Fruit fly (Drosophila melanogaster) whole organism, embryonic: ENCODE results near the gene CG18473.

Source experiments
- Abd-B ChIP-seq: fragments of 200-800 bp; sonication (Bioruptor generic); optimal IDR thresholded peaks from 2 replicates; lab custom pipeline; 2018; ENCODE audit warnings: missing biosample characterization, mild to moderate bottlenecking, missing genetic modification characterization, moderate library complexity
- Atf6 ChIP-seq: fragments of 200-800 bp; sonication (Bioruptor generic); IDR thresholded peaks from 2 replicates; pipeline ENCODE4 v1.3.6; 2022; ENCODE audit warnings: missing biosample characterization, missing genetic modification characterization
- BtbVII ChIP-seq: fragments of 200-800 bp; sonication (Bioruptor generic); optimal IDR thresholded peaks from 3 replicates; lab custom pipeline; 2017; ENCODE audit warnings: missing biosample characterization, mild to moderate bottlenecking, missing genetic modification characterization
- CG1024 ChIP-seq: fragments of 200-800 bp; sonication (Bioruptor generic); IDR thresholded peaks from 2 replicates; pipeline ENCODE4 v1.3.6; 2022; ENCODE audit warnings: missing biosample characterization, missing genetic modification characterization
- CG10462 ChIP-seq: fragments of 200-800 bp; sonication (Bioruptor generic); optimal IDR thresholded peaks from 2 replicates; lab custom pipeline; 2016; ENCODE audit warnings: missing biosample characterization, missing genetic modification characterization
- CG10543 ChIP-seq: fragments of 200-800 bp; sonication (Bioruptor generic); optimal IDR thresholded peaks from 3 replicates; lab custom pipeline; 2017; ENCODE audit warnings: missing biosample characterization, mild to moderate bottlenecking, missing genetic modification characterization, moderate library complexity
- CG15514 ChIP-seq: fragments of 200-800 bp; sonication (Bioruptor generic); optimal IDR thresholded peaks from 3 replicates; lab custom pipeline; 2017; ENCODE audit warnings: missing biosample characterization, missing genetic modification characterization, mild to moderate bottlenecking, moderate library complexity, missing genetic modification reagents
- CG17912 ChIP-seq: fragments of 200-800 bp; sonication (Bioruptor generic); optimal IDR thresholded peaks from 2 replicates; lab custom pipeline; 2018; ENCODE audit warnings: missing biosample characterization, mild to moderate bottlenecking, missing genetic modification characterization
- CG18262 ChIP-seq: fragments of 200-800 bp; optimal IDR thresholded peaks from 3 replicates; lab custom pipeline; 2019; ENCODE audit warnings: missing biosample characterization, mild to moderate bottlenecking, missing genetic modification characterization, moderate library complexity
- CG33213 ChIP-seq: fragments of 200-800 bp; sonication (Bioruptor generic); optimal IDR thresholded peaks from 3 replicates; lab custom pipeline; 2016; ENCODE audit warnings: missing biosample characterization, missing genetic modification characterization
- CG3726 ChIP-seq: fragments of 200-800 bp; sonication (Bioruptor generic); IDR thresholded peaks from 3 replicates; pipeline ENCODE4, ENCODE4 v1.3.6; 2022; ENCODE audit warnings: missing biosample characterization, missing genetic modification characterization
- CG4424 ChIP-seq: fragments of 200-800 bp; sonication (Bioruptor generic); optimal IDR thresholded peaks from 3 replicates; lab custom pipeline; 2016; ENCODE audit warnings: missing biosample characterization, missing genetic modification characterization
- CG6175 ChIP-seq: fragments of 200-800 bp; sonication (Bioruptor generic); IDR thresholded peaks from 3 replicates; pipeline ENCODE4 v1.3.6; 2022; ENCODE audit warnings: missing biosample characterization, missing genetic modification characterization
- CG7271 ChIP-seq: fragments of 200-800 bp; sonication (Bioruptor generic); optimal IDR thresholded peaks from 2 replicates; lab custom pipeline; 2018; ENCODE audit warnings: missing biosample characterization, mild to moderate bottlenecking, missing genetic modification characterization, moderate library complexity
- CG8089 ChIP-seq: fragments of 200-800 bp; sonication (Bioruptor generic); optimal IDR thresholded peaks from 3 replicates; lab custom pipeline; 2016; ENCODE audit warnings: missing biosample characterization, missing genetic modification characterization
- CG8388 ChIP-seq: fragments of 200-800 bp; sonication (Bioruptor generic); optimal IDR thresholded peaks from 2 replicates; lab custom pipeline; 2019; ENCODE audit warnings: missing biosample characterization, mild to moderate bottlenecking, missing genetic modification characterization, moderate library complexity
- CrebB ChIP-seq: fragments of 200-800 bp; sonication (Bioruptor generic); optimal IDR thresholded peaks from 3 replicates; lab custom pipeline; 2018; ENCODE audit warnings: missing biosample characterization, mild to moderate bottlenecking, missing genetic modification characterization
- Dfd ChIP-seq, 2 experiments: fragments of >200 bp; optimal IDR thresholded peaks; 2 replicates each; lab custom pipeline; 2017; ENCODE audit warnings: missing biosample characterization in 2 of 2, missing genetic modification characterization in 2 of 2
- Doc2 ChIP-seq: fragments of 200-800 bp; sonication (Bioruptor generic); IDR thresholded peaks from 2 replicates; pipeline ENCODE4 v1.3.6; 2022; ENCODE audit warnings: missing biosample characterization, missing genetic modification characterization
- Doc3 ChIP-seq: fragments of 200-800 bp; sonication (Bioruptor generic); IDR thresholded peaks from 3 replicates; pipeline ENCODE4 v1.3.6; 2022; ENCODE audit warnings: missing biosample characterization, missing genetic modification characterization; ENCODE audit not compliant: partially characterized antibody
- HLH4C ChIP-seq: fragments of 200-800 bp; sonication (Bioruptor generic); IDR thresholded peaks from 3 replicates; pipeline ENCODE4 v1.3.6; 2022; ENCODE audit warnings: missing biosample characterization, missing genetic modification characterization; ENCODE audit not compliant: partially characterized antibody
- Hmx ChIP-seq: fragments of 200-800 bp; sonication (Bioruptor generic); optimal IDR thresholded peaks from 2 replicates; lab custom pipeline; 2016; ENCODE audit warnings: missing biosample characterization, missing genetic modification characterization
- Mes4 ChIP-seq: fragments of 200-800 bp; sonication (Bioruptor generic); optimal IDR thresholded peaks from 2 replicates; lab custom pipeline; 2016; ENCODE audit warnings: missing biosample characterization, missing genetic modification characterization
- Mrtf ChIP-seq: fragments of 200-800 bp; sonication (Bioruptor generic); IDR thresholded peaks from 3 replicates; pipeline ENCODE4 v1.3.6; 2022; ENCODE audit warnings: missing biosample characterization, missing genetic modification characterization
- Nf-YA ChIP-seq: fragments of 200-800 bp; sonication (Bioruptor generic); IDR thresholded peaks from 2 replicates; pipeline ENCODE4 v1.3.6; 2022; ENCODE audit warnings: missing biosample characterization, missing genetic modification characterization
- Nf-YB ChIP-seq: fragments of 200-800 bp; sonication (Bioruptor generic); optimal IDR thresholded peaks from 3 replicates; lab custom pipeline; 2019; ENCODE audit warnings: missing biosample characterization, mild to moderate bottlenecking, missing genetic modification characterization, moderate library complexity
- Oli ChIP-seq: fragments of 200-800 bp; sonication (Bioruptor generic); optimal IDR thresholded peaks from 2 replicates; lab custom pipeline; 2018; ENCODE audit warnings: missing biosample characterization, mild to moderate bottlenecking, missing genetic modification characterization, moderate library complexity
- Pdp1 ChIP-seq, 2 experiments: fragments of 200-800 bp; sonication (Bioruptor generic); optimal IDR thresholded peaks; 3 replicates each; lab custom pipeline; 2016; ENCODE audit warnings: missing biosample characterization in 2 of 2, missing genetic modification characterization in 2 of 2, mild to moderate bottlenecking in 1 of 2, moderate library complexity in 1 of 2
- Sin3A ChIP-seq: fragments of >200 bp; optimal IDR thresholded peaks from 2 replicates; lab custom pipeline; 2018
- Ssrp ChIP-seq: fragments of 200-800 bp; sonication (Bioruptor generic); optimal IDR thresholded peaks from 2 replicates; lab custom pipeline; 2018; ENCODE audit warnings: missing biosample characterization, mild to moderate bottlenecking, missing genetic modification characterization, moderate library complexity
- Taf1 ChIP-seq: fragments of 200-800 bp; sonication (Bioruptor generic); IDR thresholded peaks from 2 replicates; pipeline ENCODE4 v1.3.6; 2022; ENCODE audit warnings: missing biosample characterization, missing genetic modification characterization
- ab ChIP-seq: fragments of 200-800 bp; sonication (Bioruptor generic); optimal IDR thresholded peaks from 2 replicates; lab custom pipeline; 2016; ENCODE audit warnings: missing biosample characterization, missing genetic modification characterization
- cg ChIP-seq: fragments of 200-800 bp; sonication (Bioruptor generic); optimal IDR thresholded peaks from 3 replicates; lab custom pipeline; 2019; ENCODE audit warnings: missing biosample characterization, mild to moderate bottlenecking, missing genetic modification characterization, moderate library complexity
- ci ChIP-seq: fragments of 200-800 bp; sonication (Bioruptor generic); IDR thresholded peaks from 3 replicates; pipeline ENCODE4 v1.3.6; 2022; ENCODE audit warnings: missing biosample characterization, missing genetic modification characterization
- crol ChIP-seq: fragments of 200-800 bp; sonication (Bioruptor generic); IDR thresholded peaks from 2 replicates; pipeline ENCODE4 v1.3.6; 2022; ENCODE audit warnings: missing biosample characterization, missing genetic modification characterization
- ewg ChIP-seq: fragments of 200-800 bp; sonication (Bioruptor generic); optimal IDR thresholded peaks from 3 replicates; lab custom pipeline; 2017; ENCODE audit warnings: mild to moderate bottlenecking, missing biosample characterization, missing genetic modification reagents, missing genetic modification characterization
- eyg ChIP-seq: fragments of 200-800 bp; sonication (Bioruptor generic); optimal IDR thresholded peaks from 3 replicates; lab custom pipeline; 2016; ENCODE audit warnings: missing biosample characterization, missing genetic modification characterization
- ftz-f1 ChIP-seq: fragments of 200-800 bp; sonication (Bioruptor generic); optimal IDR thresholded peaks from 2 replicates; lab custom pipeline; 2016; ENCODE audit warnings: missing biosample characterization, missing genetic modification characterization
- gcm ChIP-seq: fragments of 200-800 bp; sonication (Bioruptor generic); optimal IDR thresholded peaks from 2 replicates; lab custom pipeline; 2019; ENCODE audit warnings: missing biosample characterization, mild to moderate bottlenecking, missing genetic modification characterization, moderate library complexity
- jigr1 ChIP-seq: fragments of 200-800 bp; sonication (Bioruptor generic); IDR thresholded peaks from 3 replicates; pipeline ENCODE4 v1.3.6; 2022; ENCODE audit warnings: missing biosample characterization, missing genetic modification characterization
- kni ChIP-seq: fragments of 200-800 bp; sonication (Bioruptor generic); optimal IDR thresholded peaks from 3 replicates; lab custom pipeline; 2017; ENCODE audit warnings: mild to moderate bottlenecking, missing biosample characterization, missing genetic modification reagents, missing genetic modification characterization
- lilli ChIP-seq: fragments of 200-800 bp; sonication (Bioruptor generic); optimal IDR thresholded peaks from 3 replicates; lab custom pipeline; 2016; ENCODE audit warnings: missing biosample characterization, missing genetic modification characterization
- mirr ChIP-seq: fragments of 200-800 bp; sonication (Bioruptor generic); optimal IDR thresholded peaks from 3 replicates; lab custom pipeline; 2018; ENCODE audit warnings: missing biosample characterization, mild to moderate bottlenecking, missing genetic modification characterization
- odd ChIP-seq: fragments of 200-800 bp; sonication (Bioruptor generic); optimal IDR thresholded peaks from 2 replicates; lab custom pipeline; 2017; ENCODE audit warnings: missing biosample characterization, mild to moderate bottlenecking, missing genetic modification characterization
- pros ChIP-seq: fragments of 200-800 bp; sonication (Bioruptor generic); optimal IDR thresholded peaks from 3 replicates; lab custom pipeline; 2019; ENCODE audit warnings: missing biosample characterization, mild to moderate bottlenecking, missing genetic modification characterization, moderate library complexity
- sqz ChIP-seq: fragments of 200-800 bp; sonication (Bioruptor generic); optimal IDR thresholded peaks from 3 replicates; lab custom pipeline; 2018; ENCODE audit warnings: missing biosample characterization, mild to moderate bottlenecking, missing genetic modification characterization
- tio ChIP-seq: fragments of 200-800 bp; sonication (Bioruptor generic); optimal IDR thresholded peaks from 2 replicates; lab custom pipeline; 2017; ENCODE audit warnings: missing biosample characterization, missing genetic modification characterization, inconsistent platforms
- trem ChIP-seq: fragments of 200-800 bp; optimal IDR thresholded peaks from 3 replicates; lab custom pipeline; 2019; ENCODE audit warnings: missing biosample characterization, mild to moderate bottlenecking, missing genetic modification characterization, moderate library complexity
- wek ChIP-seq: fragments of 200-800 bp; sonication (Bioruptor generic); optimal IDR thresholded peaks from 3 replicates; lab custom pipeline; 2018; ENCODE audit warnings: missing biosample characterization, mild to moderate bottlenecking, missing genetic modification characterization, moderate library complexity

CG18473 gene

dm6 chr3R:9341189-9342012, 21.7 kb upstream of the CG18473 start:
- peak; percentile 56 for TF ChIP-seq kni
- no peak for TF ChIP-seq Dfd (GFP tag; optimal IDR thresholded peaks at IDR 0.05; lab: Kevin White, UChicago)
- TF ChIP-seq crol (GFP tag; lab: Robert Waterston, UW): peak; percentile 46; the same call in 1 of the 2 replicates
- peak; percentile 33 for TF ChIP-seq Mes4 (GFP tag; lab: Kevin White, UChicago)
- TF ChIP-seq ci (GFP tag; lab: Robert Waterston, UW): peak; percentile 68
- peak; percentile 66 for TF ChIP-seq Nf-YB (GFP tag; lab: Kevin White, UChicago)
- peak; percentile 86 for TF ChIP-seq BtbVII (GFP tag; lab: Kevin White, UChicago)
- TF ChIP-seq CG7271 (tag; lab: Kevin White, UChicago): peak; percentile 55
- peak; percentile 58; the same call in 1 of the 3 replicates for TF ChIP-seq Mrtf (GFP tag; lab: Robert Waterston, UW)
- peak; percentile 95 for TF ChIP-seq Doc3 (GFP tag; lab: Robert Waterston, UW)
- TF ChIP-seq mirr (GFP tag; lab: Kevin White, UChicago): peak; percentile 88
- TF ChIP-seq jigr1 (GFP tag; lab: Robert Waterston, UW): no peak
- no peak for TF ChIP-seq CG10462 (GFP tag; lab: Kevin White, UChicago)
- TF ChIP-seq CG33213 (GFP tag; lab: Kevin White, UChicago): peak; percentile 53
- peak; percentile 97 for TF ChIP-seq CG10543
- peak; percentile 90 for TF ChIP-seq HLH4C
- peak; percentile 75 for TF ChIP-seq pros (GFP tag; lab: Kevin White, UChicago)
- TF ChIP-seq Doc2 (GFP tag; lab: Robert Waterston, UW): no peak
- peak; percentile 50 for TF ChIP-seq CG8089
- TF ChIP-seq lilli (GFP tag; lab: Kevin White, UChicago): peak; percentile 85
- peak; percentile 82 for TF ChIP-seq CG18262 (tag; lab: Kevin White, UChicago)
- peak; percentile 73 for TF ChIP-seq Oli
- 0 out of 2 replicates have a peak, but pooled peaks have one; percentile 26 for TF ChIP-seq Taf1 (GFP tag; lab: Robert Waterston, UW)
- no peak for TF ChIP-seq CG6175
- peak; percentile 49; the same call in 1 of the 2 replicates for TF ChIP-seq Nf-YA (GFP tag; lab: Robert Waterston, UW)
- TF ChIP-seq CG3726 (GFP tag; lab: Robert Waterston, UW): no peak
- TF ChIP-seq CG17912: no peak
- TF ChIP-seq wek (GFP tag; lab: Kevin White, UChicago): peak; percentile 9
- TF ChIP-seq trem (tag; lab: Kevin White, UChicago): peak; percentile 76
- peak; percentile 75 for TF ChIP-seq sqz (GFP tag; lab: Kevin White, UChicago)
- TF ChIP-seq cg (GFP tag; lab: Kevin White, UChicago): peak; percentile 17
- TF ChIP-seq ewg: peak; percentile 19
- TF ChIP-seq CG8388 (GFP tag; lab: Kevin White, UChicago): peak; percentile 63
- peak; percentile 68 for TF ChIP-seq Hmx (GFP tag; lab: Kevin White, UChicago)
- no peak for TF ChIP-seq CG1024 (GFP tag; lab: Robert Waterston, UW)
- TF ChIP-seq ab (GFP tag; lab: Kevin White, UChicago): no peak
- no peak for TF ChIP-seq eyg (GFP tag; lab: Kevin White, UChicago)
- TF ChIP-seq gcm (GFP tag; lab: Kevin White, UChicago): peak; percentile 81
- TF ChIP-seq ftz-f1: no peak
- TF ChIP-seq CG4424: peak; percentile 79
- peak; percentile 71 for TF ChIP-seq CG15514
- peak; percentile 86 for TF ChIP-seq Atf6 (GFP tag; lab: Robert Waterston, UW)
- peak; percentile 37 for TF ChIP-seq Abd-B
- peak; percentile 55 for TF ChIP-seq CrebB (tag; lab: Kevin White, UChicago)
- TF ChIP-seq Sin3A (lab: Kevin White, UChicago): no peak
- peak; percentile 78 for TF ChIP-seq odd
- peak; percentile 45 for TF ChIP-seq Pdp1 (GFP tag; optimal IDR thresholded peaks at IDR 0.05; lab: Kevin White, UChicago)
- peak; percentile 57 for TF ChIP-seq Ssrp (tag; lab: Kevin White, UChicago)
- TF ChIP-seq tio (GFP tag; lab: Kevin White, UChicago): peak; percentile 43
